Worm (Caenorhabditis elegans) whole organism, late embryonic: ENCODE data around the gene chil-26.

ENCODE experiments used
- lin-11 ChIP-seq: fragments of 200-800 bp; sonication (Bioruptor generic); optimal IDR thresholded peaks from 2 replicates; lab custom pipeline; 2018; ENCODE audit warnings: mild to moderate bottlenecking, missing genetic modification characterization, missing compliant biosample characterization
- pha-4 ChIP-seq: fragments of 150-350 bp; optimal IDR thresholded peaks from 2 replicates; lab custom pipeline; 2018; ENCODE audit warnings: missing biosample characterization, missing genetic modification reagents, missing genetic modification characterization
- pqm-1 ChIP-seq: sonication (generic microtip); optimal IDR thresholded peaks from 2 replicates; lab custom pipeline; 2016; ENCODE audit warnings: missing genetic modification characterization, missing compliant biosample characterization

DNA sequence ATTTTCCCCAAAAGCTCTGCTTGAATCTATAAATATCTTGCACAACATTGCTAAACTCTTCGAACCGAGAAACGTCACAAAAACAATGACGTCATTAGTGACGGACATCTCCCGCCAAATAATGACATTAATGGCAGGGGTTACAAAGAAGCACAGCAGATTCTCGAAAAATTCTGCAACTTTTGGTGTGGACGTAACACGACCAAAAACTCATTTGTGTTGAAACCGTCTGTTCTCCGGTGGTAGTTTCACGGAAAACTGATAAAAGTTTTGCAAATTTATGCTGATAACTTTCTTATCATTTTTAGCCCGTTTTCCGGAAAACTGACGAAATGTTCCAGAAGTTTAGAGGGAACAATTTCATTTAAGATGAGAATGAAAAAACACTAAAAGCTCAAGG lies 23.7 kb downstream of the chil-26 start:
- TF ChIP-seq pha-4 (no peak), pqm-1 (tag; lab: Kevin White, UChicago) (no peak), lin-11 (tag; lab: Kevin White, UChicago) (no peak)
